Worm (Caenorhabditis elegans) whole organism, L1 larva: ENCODE measurements around the gene rars-1.
A peak's percentile ranks its signal among the peaks of the same experiment; 100 is the strongest.

Experiments used
- C04F5.9 ChIP-seq: sonication (generic microtip); optimal IDR thresholded peaks from 2 replicates; lab custom pipeline; 2016; ENCODE audit warnings: missing genetic modification characterization, missing compliant biosample characterization
- C16A3.4 ChIP-seq: fragments of 150-350 bp; optimal IDR thresholded peaks from 2 replicates; lab custom pipeline; 2014; ENCODE audit warnings: missing biosample characterization, missing genetic modification characterization
- F16B12.6 ChIP-seq: fragments of 150-350 bp; optimal IDR thresholded peaks from 2 replicates; lab custom pipeline; 2014; ENCODE audit warnings: missing biosample characterization, missing genetic modification characterization
- Y116A8C.19 ChIP-seq: sonication (generic microtip); optimal IDR thresholded peaks from 2 replicates; lab custom pipeline; 2016; ENCODE audit warnings: missing compliant biosample characterization, missing genetic modification characterization, borderline replicate concordance
- alr-1 ChIP-seq: fragments of 200-800 bp; sonication (Bioruptor generic); optimal IDR thresholded peaks from 2 replicates; lab custom pipeline; 2018; ENCODE audit warnings: borderline replicate concordance, mild to moderate bottlenecking, missing genetic modification characterization, missing compliant biosample characterization
- aly-2 ChIP-seq: fragments of 150-350 bp; optimal IDR thresholded peaks from 2 replicates; lab custom pipeline; 2014; ENCODE audit warnings: missing biosample characterization, missing genetic modification characterization
- ama-1 ChIP-seq: fragments of 150-350 bp; optimal IDR thresholded peaks from 2 replicates; lab custom pipeline; 2014
- blmp-1 ChIP-seq: fragments of 150-350 bp; optimal IDR thresholded peaks from 2 replicates; lab custom pipeline; 2014; ENCODE audit warnings: missing biosample characterization, missing genetic modification characterization
- ceh-82 ChIP-seq, 3 experiments: fragments of 150-350 bp in 1 of 3; sonication (generic microtip) in 2 of 3; optimal IDR thresholded peaks; 2 replicates each; lab custom pipeline; 2014 to 2017; ENCODE audit warnings: missing biosample characterization in 3 of 3, missing genetic modification characterization in 3 of 3
- ces-1 ChIP-seq: fragments of 150-350 bp; optimal IDR thresholded peaks from 2 replicates; lab custom pipeline; 2014; ENCODE audit warnings: missing biosample characterization, missing genetic modification reagents, missing genetic modification characterization
- dpl-1 ChIP-seq, 3 experiments: fragments of 150-350 bp in 2 of 3; sonication (generic microtip) in 1 of 3; optimal IDR thresholded peaks; 2 replicates each; lab custom pipeline; 2014 to 2017; ENCODE audit warnings: missing biosample characterization in 3 of 3, missing genetic modification characterization in 3 of 3, missing genetic modification reagents in 3 of 3
- efl-1 ChIP-seq, 4 experiments: fragments of 150-350 bp; optimal IDR thresholded peaks in 3 of 4; peaks in 1 of 4; 1 replicate in 1 of 4; 2 replicates in 3 of 4; lab custom pipeline; 2014; ENCODE audit warnings: missing biosample characterization in 2 of 4, missing genetic modification characterization in 2 of 4, missing genetic modification reagents in 2 of 4
- egl-13 ChIP-seq: sonication (generic microtip); optimal IDR thresholded peaks from 2 replicates; lab custom pipeline; 2016; ENCODE audit warnings: missing genotype, missing genetic modification reagents, missing genetic modification characterization, missing compliant biosample characterization
- elt-2 ChIP-seq: sonication (generic microtip); optimal IDR thresholded peaks from 2 replicates; lab custom pipeline; 2016; ENCODE audit warnings: missing genetic modification characterization, mild to moderate bottlenecking, inconsistent platforms, missing compliant biosample characterization, missing genetic modification reagents
- fkh-8 ChIP-seq: sonication (generic microtip); optimal IDR thresholded peaks from 2 replicates; lab custom pipeline; 2016; ENCODE audit warnings: mild to moderate bottlenecking, missing genetic modification characterization, missing compliant biosample characterization
- fos-1 ChIP-seq: fragments of 150-350 bp; optimal IDR thresholded peaks from 2 replicates; lab custom pipeline; 2014; ENCODE audit warnings: missing biosample characterization, missing genetic modification characterization
- hlh-17 ChIP-seq: fragments of 200-800 bp; sonication (Bioruptor generic); optimal IDR thresholded peaks from 2 replicates; lab custom pipeline; 2018; ENCODE audit warnings: missing genetic modification characterization, mild to moderate bottlenecking, missing compliant biosample characterization, moderate library complexity, borderline replicate concordance
- jun-1 ChIP-seq: fragments of 150-350 bp; optimal IDR thresholded peaks from 2 replicates; lab custom pipeline; 2014; ENCODE audit warnings: missing biosample characterization, missing genetic modification reagents, missing genetic modification characterization
- lin-14 ChIP-seq: fragments of 200-800 bp; sonication (Bioruptor generic); optimal IDR thresholded peaks from 2 replicates; lab custom pipeline; 2018; ENCODE audit warnings: mild to moderate bottlenecking, missing genetic modification characterization, moderate library complexity, missing compliant biosample characterization
- lin-15B ChIP-seq: fragments of 150-350 bp; sonication (generic microtip); optimal IDR thresholded peaks from 3 replicates; lab custom pipeline; 2014; ENCODE audit warnings: missing biosample characterization, missing genetic modification characterization
- lin-35 ChIP-seq, 2 experiments: fragments of 150-350 bp; optimal IDR thresholded peaks; 2 replicates each; lab custom pipeline; 2014; ENCODE audit warnings: missing biosample characterization in 2 of 2, missing genetic modification characterization in 2 of 2, missing genetic modification reagents in 2 of 2
- lir-3 ChIP-seq: sonication (generic microtip); optimal IDR thresholded peaks from 2 replicates; lab custom pipeline; 2016; ENCODE audit warnings: mild to moderate bottlenecking, missing genetic modification characterization, moderate library complexity, missing compliant biosample characterization; ENCODE audit not compliant: poor library complexity
- lsy-2 ChIP-seq, 2 experiments: fragments of 150-350 bp; optimal IDR thresholded peaks; 2 replicates each; lab custom pipeline; 2014; ENCODE audit warnings: missing biosample characterization in 2 of 2, missing genetic modification characterization in 2 of 2
- mab-9 ChIP-seq: fragments of 200-800 bp; sonication (Bioruptor generic); IDR thresholded peaks from 2 replicates; pipeline ENCODE4 v1.3.6; 2022; ENCODE audit warnings: missing genetic modification reagents, missing genetic modification characterization, missing compliant biosample characterization
- mep-1 ChIP-seq: fragments of 150-350 bp; optimal IDR thresholded peaks from 2 replicates; lab custom pipeline; 2014; ENCODE audit warnings: missing biosample characterization, missing genetic modification characterization
- nhr-11 ChIP-seq: fragments of 150-350 bp; optimal IDR thresholded peaks from 2 replicates; lab custom pipeline; 2014; ENCODE audit warnings: missing biosample characterization, missing genetic modification characterization
- nhr-19 ChIP-seq: fragments of 200-800 bp; sonication (Bioruptor generic); conservative IDR thresholded peaks from 2 replicates; pipeline ENCODE4 v1.3.6; 2022; ENCODE audit warnings: missing genetic modification characterization, missing compliant biosample characterization
- nhr-20 ChIP-seq: sonication (generic microtip); optimal IDR thresholded peaks from 2 replicates; lab custom pipeline; 2016; ENCODE audit warnings: mild to moderate bottlenecking, missing genetic modification characterization, missing compliant biosample characterization
- nhr-28 ChIP-seq: fragments of 150-350 bp; optimal IDR thresholded peaks from 2 replicates; lab custom pipeline; 2014; ENCODE audit warnings: missing biosample characterization, missing genetic modification characterization
- nhr-47 ChIP-seq: sonication (generic microtip); optimal IDR thresholded peaks from 2 replicates; lab custom pipeline; 2016; ENCODE audit warnings: mild to moderate bottlenecking, missing genetic modification characterization, moderate library complexity, missing compliant biosample characterization
- nhr-71 ChIP-seq: sonication (generic microtip); optimal IDR thresholded peaks from 2 replicates; lab custom pipeline; 2016; ENCODE audit warnings: mild to moderate bottlenecking, missing genetic modification characterization, moderate library complexity, missing compliant biosample characterization
- rnt-1 ChIP-seq: sonication (generic microtip); optimal IDR thresholded peaks from 2 replicates; lab custom pipeline; 2016; ENCODE audit warnings: mild to moderate bottlenecking, missing genetic modification characterization, moderate library complexity, missing compliant biosample characterization
- skn-1 ChIP-seq: fragments of 150-350 bp; optimal IDR thresholded peaks from 2 replicates; lab custom pipeline; 2014; ENCODE audit warnings: missing biosample characterization, missing genetic modification characterization
- snu-23 ChIP-seq: sonication (generic microtip); optimal IDR thresholded peaks from 2 replicates; lab custom pipeline; 2016; ENCODE audit warnings: missing genetic modification characterization, missing compliant biosample characterization
- sup-37 ChIP-seq: fragments of 200-800 bp; sonication (Bioruptor generic); optimal IDR thresholded peaks from 2 replicates; lab custom pipeline; 2018; ENCODE audit warnings: mild to moderate bottlenecking, missing genetic modification characterization, missing compliant biosample characterization
- swsn-7 ChIP-seq: sonication (generic microtip); optimal IDR thresholded peaks from 2 replicates; lab custom pipeline; 2016; ENCODE audit warnings: missing genetic modification characterization, missing compliant biosample characterization
- tbx-2 ChIP-seq: sonication (generic microtip); optimal IDR thresholded peaks from 2 replicates; lab custom pipeline; 2016; ENCODE audit warnings: missing genetic modification characterization, missing compliant biosample characterization
- xbp-1 ChIP-seq: sonication (generic microtip); optimal IDR thresholded peaks from 2 replicates; lab custom pipeline; 2016; ENCODE audit warnings: missing genetic modification characterization, missing compliant biosample characterization
- zag-1 ChIP-seq: fragments of 150-350 bp; optimal IDR thresholded peaks from 2 replicates; lab custom pipeline; 2014; ENCODE audit warnings: missing biosample characterization, missing genetic modification characterization

Gene rars-1

ce11 chrIII:4890997-4891396, 26.0 kb downstream of the rars-1 start, which contains the start of gene F26F4.5:
TSS of gene F26F4.5 (minus strand) at chrIII:4891252.
- TF ChIP-seq zag-1 (tag; lab: Kevin White, UChicago) (no peak), mab-9 (GFP tag; lab: Robert Waterston, UW) (no peak), lin-35 (GFP tag; optimal IDR thresholded peaks at IDR 0.05; lab: Kevin White, UChicago) (no peak), nhr-71 (no peak), nhr-28 (no peak), alr-1 (tag; lab: Kevin White, UChicago) (no peak), hlh-17 (GFP tag; lab: Kevin White, UChicago) (no peak), nhr-11 (no peak), aly-2 (tag; lab: Kevin White, UChicago) (no peak)
- TF ChIP-seq, all 84 proteins: peak for 0

- TF ChIP-seq ama-1 = no peak
- TF ChIP-seq elt-2 = peak; percentile 51
Measured at ce11 chrIII:4887291-4887690, 29.7 kb downstream of the rars-1 start, which contains the start of gene clec-6. TSS of gene clec-6 (minus strand) at chrIII:4887444.

ce11 chrIII:4883429-4883828, 33.5 kb downstream of the rars-1 start, which contains the start of gene clec-5:
TSS of gene clec-5 (minus strand) at chrIII:4883606.
- TF ChIP-seq jun-1 (tag; lab: Kevin White, UChicago) (peak; percentile 29), elt-2 (peak; percentile 40), lir-3 (tag; lab: Kevin White, UChicago) (no peak)
- TF ChIP-seq, all 84 proteins: peak for 2

ce11 chrIII:4881955-4882354, 35.0 kb downstream of the rars-1 start:
- no peak for TF ChIP-seq lin-35 (GFP tag; optimal IDR thresholded peaks at IDR 0.05; lab: Kevin White, UChicago)
- TF ChIP-seq efl-1 (optimal IDR thresholded peaks at IDR 0.05; lab: Kevin White, UChicago) = no peak
- peak in 1 of 2 experiments; percentile 70 for TF ChIP-seq efl-1 (GFP tag; optimal IDR thresholded peaks at IDR 0.05 in 1 of 2; lab: Kevin White, UChicago)
- TF ChIP-seq ama-1 = no peak
- TF ChIP-seq xbp-1 (tag; lab: Kevin White, UChicago) = no peak
- TF ChIP-seq elt-2 = peak; percentile 55

- TF ChIP-seq efl-1 (optimal IDR thresholded peaks at IDR 0.05; lab: Kevin White, UChicago) (no peak), efl-1 (GFP tag; optimal IDR thresholded peaks at IDR 0.05 in 1 of 2; lab: Kevin White, UChicago) (peak in 1 of 2 experiments; percentile 74), Y116A8C.19 (tag; lab: Kevin White, UChicago) (no peak)
- TF ChIP-seq, all 84 proteins: peak for 1
Measured at ce11 chrIII:4879445-4879844, 37.5 kb downstream of the rars-1 start, which contains the start of gene C35D10.1. TSS of gene C35D10.1 (plus strand) at chrIII:4879745.

- TF ChIP-seq mep-1 (peak; percentile 39), lsy-2 (tag; optimal IDR thresholded peaks at IDR 0.05; lab: Kevin White, UChicago) (peak; percentile 42 to 73), snu-23 (GFP tag; lab: Kevin White, UChicago) (peak; percentile 62), lin-35 (GFP tag; optimal IDR thresholded peaks at IDR 0.05; lab: Kevin White, UChicago) (peak; percentile 85 to 94), nhr-19 (peak; percentile 20; the same call in 1 of the 2 replicates), hlh-17 (GFP tag; lab: Kevin White, UChicago) (no peak), lin-15B (tag; lab: Kevin White, UChicago) (peak; percentile 51), nhr-20 (peak; percentile 36), dpl-1 (GFP tag; optimal IDR thresholded peaks at IDR 0.05; lab: Kevin White, UChicago) (peak; percentile 84 to 92 (median 89)), alr-1 (tag; lab: Kevin White, UChicago) (no peak), skn-1 (tag; lab: Kevin White, UChicago) (peak; percentile 69), rnt-1 (peak; percentile 41), sup-37 (GFP tag; lab: Kevin White, UChicago) (no peak), fkh-8 (tag; lab: Kevin White, UChicago) (peak; percentile 16), C16A3.4 (tag; lab: Kevin White, UChicago) (peak; percentile 57), xbp-1 (tag; lab: Kevin White, UChicago) (peak; percentile 36), ceh-82 (tag; optimal IDR thresholded peaks at IDR 0.05; lab: Kevin White, UChicago) (peak in 2 of 3 experiments; percentile 2 to 30), egl-13 (tag; lab: Kevin White, UChicago) (no peak), blmp-1 (tag; lab: Kevin White, UChicago) (peak; percentile 46), nhr-11 (no peak), fos-1 (tag; lab: Kevin White, UChicago) (peak; percentile 38), nhr-71 (peak; percentile 51), nhr-47 (peak; percentile 48), lin-14 (GFP tag; lab: Kevin White, UChicago) (peak; percentile 18), swsn-7 (tag; lab: Kevin White, UChicago) (peak; percentile 23), C04F5.9 (peak; percentile 5), F16B12.6 (tag; lab: Kevin White, UChicago) (peak; percentile 4), tbx-2 (tag; lab: Kevin White, UChicago) (peak; percentile 27), ces-1 (GFP tag; lab: Kevin White, UChicago) (no peak), efl-1 (optimal IDR thresholded peaks at IDR 0.05; lab: Kevin White, UChicago) (peak; percentile 90 to 96), efl-1 (GFP tag; optimal IDR thresholded peaks at IDR 0.05 in 1 of 2; lab: Kevin White, UChicago) (peak; percentile 90 to 99)
Measured at ce11 chrIII:4878281-4878680, 38.7 kb downstream of the rars-1 start, which contains the start of the genes tost-1 and arx-6. TSS of gene tost-1 (minus strand) at chrIII:4878311. TSS of gene arx-6 (plus strand) at chrIII:4878658.
